Worm (Caenorhabditis elegans): ENCODE measurements around the gene srab-16.

DNA sequence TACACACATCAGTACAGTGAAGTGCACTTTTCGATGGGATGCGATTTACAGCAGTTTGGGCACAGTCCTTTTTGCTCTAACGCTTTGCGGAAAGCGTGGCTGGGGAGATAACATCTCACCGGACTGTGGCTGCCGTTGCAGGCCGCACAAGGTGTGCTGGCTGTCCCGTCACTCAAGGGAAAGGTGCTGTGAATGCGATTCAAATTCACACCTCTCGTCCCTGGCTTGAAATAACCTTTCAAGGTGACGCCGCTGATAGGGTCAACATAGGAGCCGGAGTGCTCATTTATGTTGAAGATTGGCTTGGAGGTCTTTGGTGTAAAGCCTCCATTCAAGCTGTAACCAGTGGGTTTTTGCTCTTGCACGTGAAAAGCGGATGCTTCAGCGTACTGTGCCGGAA, 11.6 kb downstream of the srab-16 start:
- TF ChIP-seq ceh-91 (GFP tag; IDR thresholded peaks at IDR 0.05) (no peak), sea-2 (GFP tag; IDR thresholded peaks at IDR 0.05) (no peak)

Measured in whole organism, young adult.